Fruit fly (Drosophila melanogaster) whole organism, embryonic: ENCODE results near the gene Ccp84Ac.

Experiments
- Atf-2 ChIP-seq: fragments of 200-800 bp; sonication (Bioruptor generic); optimal IDR thresholded peaks from 2 replicates; lab custom pipeline; 2016; ENCODE audit warnings: missing biosample characterization, missing genetic modification characterization
- CG13123 ChIP-seq: fragments of 200-800 bp; sonication (Bioruptor generic); optimal IDR thresholded peaks from 2 replicates; lab custom pipeline; 2016; ENCODE audit warnings: missing biosample characterization, missing genetic modification characterization
- CG13287 ChIP-seq: fragments of 200-800 bp; sonication (Bioruptor generic); IDR thresholded peaks from 2 replicates; pipeline ENCODE4 v1.3.6; 2022; ENCODE audit warnings: missing biosample characterization, missing genetic modification characterization; ENCODE audit not compliant: partially characterized antibody
- CG14014 ChIP-seq: fragments of 200-800 bp; sonication (Bioruptor generic); IDR thresholded peaks from 2 replicates; pipeline ENCODE4 v1.3.6; 2022; ENCODE audit warnings: missing biosample characterization, missing genetic modification characterization
- CG14441 ChIP-seq: fragments of 200-800 bp; sonication (Bioruptor generic); IDR thresholded peaks from 2 replicates; pipeline ENCODE4 v1.3.6; 2022; ENCODE audit warnings: missing biosample characterization, missing genetic modification characterization
- CG15269 ChIP-seq: fragments of 200-800 bp; sonication (Bioruptor generic); optimal IDR thresholded peaks from 2 replicates; lab custom pipeline; 2018; ENCODE audit warnings: missing biosample characterization, mild to moderate bottlenecking, missing genetic modification characterization, moderate library complexity
- CG15601 ChIP-seq: fragments of 200-800 bp; sonication (Bioruptor generic); optimal IDR thresholded peaks from 3 replicates; lab custom pipeline; 2019; ENCODE audit warnings: missing biosample characterization, mild to moderate bottlenecking, missing genetic modification characterization, moderate library complexity
- CG1647 ChIP-seq: fragments of 200-800 bp; sonication (Bioruptor generic); optimal IDR thresholded peaks from 3 replicates; lab custom pipeline; 2016; ENCODE audit warnings: missing biosample characterization, missing genetic modification characterization
- CG17186 ChIP-seq: fragments of 200-800 bp; sonication (Bioruptor generic); optimal IDR thresholded peaks from 3 replicates; lab custom pipeline; 2017; ENCODE audit warnings: missing biosample characterization, missing genetic modification reagents, missing genetic modification characterization
- CG18619 ChIP-seq: fragments of 200-800 bp; sonication (Bioruptor generic); optimal IDR thresholded peaks from 3 replicates; lab custom pipeline; 2017; ENCODE audit warnings: missing biosample characterization, mild to moderate bottlenecking, missing genetic modification characterization
- CG2199 ChIP-seq: fragments of 200-800 bp; sonication (Bioruptor generic); IDR thresholded peaks from 3 replicates; pipeline ENCODE4 v1.3.6; 2022; ENCODE audit warnings: missing biosample characterization, missing genetic modification characterization
- CG6175 ChIP-seq: fragments of 200-800 bp; sonication (Bioruptor generic); IDR thresholded peaks from 3 replicates; pipeline ENCODE4 v1.3.6; 2022; ENCODE audit warnings: missing biosample characterization, missing genetic modification characterization
- CG6254 ChIP-seq: fragments of 200-800 bp; sonication (Bioruptor generic); optimal IDR thresholded peaks from 3 replicates; lab custom pipeline; 2017; ENCODE audit warnings: mild to moderate bottlenecking, missing biosample characterization, missing genetic modification reagents, missing genetic modification characterization
- CG7928 ChIP-seq: fragments of 200-800 bp; sonication (Bioruptor generic); optimal IDR thresholded peaks from 2 replicates; lab custom pipeline; 2017; ENCODE audit warnings: missing biosample characterization, mild to moderate bottlenecking, missing genetic modification characterization
- CG8290 ChIP-seq, 3 experiments: fragments of 200-800 bp; sonication (Bioruptor generic); optimal IDR thresholded peaks; 2 replicates each; lab custom pipeline; 2016 to 2019; ENCODE audit warnings: missing biosample characterization in 3 of 3, missing genetic modification characterization in 3 of 3, mild to moderate bottlenecking in 2 of 3, moderate library complexity in 1 of 3
- CG8924 ChIP-seq: fragments of 200-800 bp; optimal IDR thresholded peaks from 3 replicates; lab custom pipeline; 2019; ENCODE audit warnings: missing biosample characterization, mild to moderate bottlenecking, missing genetic modification characterization, moderate library complexity
- CG9932 ChIP-seq: fragments of 200-800 bp; sonication (Bioruptor generic); IDR thresholded peaks from 2 replicates; pipeline ENCODE4 v1.3.6; 2022; ENCODE audit warnings: missing biosample characterization, missing genetic modification characterization
- E2f2 ChIP-seq: fragments of 200-800 bp; sonication (Bioruptor generic); IDR thresholded peaks from 2 replicates; pipeline ENCODE4 v1.3.6; 2022; ENCODE audit warnings: missing biosample characterization, missing genetic modification characterization
- Hand ChIP-seq: fragments of 200-800 bp; sonication (Bioruptor generic); optimal IDR thresholded peaks from 2 replicates; lab custom pipeline; 2017; ENCODE audit warnings: mild to moderate bottlenecking, missing biosample characterization, missing genetic modification reagents, missing genetic modification characterization
- Hey ChIP-seq: fragments of 200-800 bp; sonication (Bioruptor generic); optimal IDR thresholded peaks from 3 replicates; lab custom pipeline; 2018; ENCODE audit warnings: missing biosample characterization, mild to moderate bottlenecking, missing genetic modification characterization
- HmgD ChIP-seq: fragments of 200-800 bp; sonication (Bioruptor generic); optimal IDR thresholded peaks from 3 replicates; lab custom pipeline; 2016; ENCODE audit warnings: missing biosample characterization, missing genetic modification characterization
- Hmr ChIP-seq: fragments of 200-800 bp; sonication (Bioruptor generic); optimal IDR thresholded peaks from 3 replicates; lab custom pipeline; 2017; ENCODE audit warnings: mild to moderate bottlenecking, missing biosample characterization, missing genetic modification reagents, missing genetic modification characterization
- Hmx ChIP-seq: fragments of 200-800 bp; sonication (Bioruptor generic); optimal IDR thresholded peaks from 2 replicates; lab custom pipeline; 2016; ENCODE audit warnings: missing biosample characterization, missing genetic modification characterization
- Lim3 ChIP-seq: fragments of 200-800 bp; sonication (Bioruptor generic); IDR thresholded peaks from 2 replicates; pipeline ENCODE4 v1.3.6; 2022; ENCODE audit warnings: missing biosample characterization, missing genetic modification characterization
- MESR4 ChIP-seq: fragments of 200-800 bp; sonication (Bioruptor generic); optimal IDR thresholded peaks from 2 replicates; lab custom pipeline; 2018; ENCODE audit warnings: missing biosample characterization, mild to moderate bottlenecking, missing genetic modification characterization, moderate library complexity
- Myb ChIP-seq: fragments of 200-800 bp; sonication (Bioruptor generic); optimal IDR thresholded peaks from 2 replicates; lab custom pipeline; 2016; ENCODE audit warnings: missing biosample characterization, missing genetic modification characterization
- Opbp ChIP-seq: fragments of 200-800 bp; sonication (Bioruptor generic); IDR thresholded peaks from 3 replicates; pipeline ENCODE4 v1.3.6; 2022; ENCODE audit warnings: missing biosample characterization, missing genetic modification characterization; ENCODE audit not compliant: partially characterized antibody
- Scr ChIP-seq: fragments of 200-800 bp; sonication (Bioruptor generic); IDR thresholded peaks from 2 replicates; pipeline ENCODE4 v1.3.6; 2022; ENCODE audit warnings: missing biosample characterization, missing genetic modification characterization; ENCODE audit not compliant: partially characterized antibody
- Sin3A ChIP-seq: fragments of >200 bp; optimal IDR thresholded peaks from 2 replicates; lab custom pipeline; 2018
- Spps ChIP-seq: fragments of 200-800 bp; sonication (Bioruptor generic); optimal IDR thresholded peaks from 2 replicates; lab custom pipeline; 2018; ENCODE audit warnings: missing biosample characterization, mild to moderate bottlenecking, missing genetic modification characterization
- Xrp1 ChIP-seq: fragments of 200-800 bp; sonication (Bioruptor generic); IDR thresholded peaks from 2 replicates; pipeline ENCODE4 v1.3.6; 2022; ENCODE audit warnings: missing biosample characterization, missing genetic modification characterization
- al ChIP-seq: fragments of 200-800 bp; sonication (Bioruptor generic); IDR thresholded peaks from 2 replicates; pipeline ENCODE4 v1.3.6; 2022; ENCODE audit warnings: missing biosample characterization, missing genetic modification characterization
- bsh ChIP-seq, 2 experiments: fragments of 200-800 bp; sonication (Bioruptor generic); optimal IDR thresholded peaks; 2 replicates each; lab custom pipeline; 2017 to 2018; ENCODE audit warnings: mild to moderate bottlenecking in 2 of 2, missing biosample characterization in 2 of 2, missing genetic modification characterization in 2 of 2, moderate library complexity in 1 of 2
- exex ChIP-seq: fragments of 200-800 bp; sonication (Bioruptor generic); optimal IDR thresholded peaks from 4 replicates; lab custom pipeline; 2018; ENCODE audit warnings: missing biosample characterization, mild to moderate bottlenecking, missing genetic modification characterization, moderate library complexity
- gfzf ChIP-seq: fragments of 200-800 bp; sonication (Bioruptor generic); optimal IDR thresholded peaks from 2 replicates; lab custom pipeline; 2016; ENCODE audit warnings: missing biosample characterization, mild to moderate bottlenecking, missing genetic modification characterization, moderate library complexity
- knrl ChIP-seq: fragments of 200-800 bp; sonication (Bioruptor generic); IDR thresholded peaks from 3 replicates; pipeline ENCODE4 v1.3.6; 2022; ENCODE audit warnings: missing biosample characterization, missing genetic modification characterization; ENCODE audit not compliant: partially characterized antibody
- mam ChIP-seq: fragments of 200-800 bp; sonication (Bioruptor generic); optimal IDR thresholded peaks from 3 replicates; lab custom pipeline; 2016; ENCODE audit warnings: missing biosample characterization, missing genetic modification characterization
- nerfin-1 ChIP-seq: fragments of 200-800 bp; sonication (Bioruptor generic); optimal IDR thresholded peaks from 3 replicates; lab custom pipeline; 2019; ENCODE audit warnings: missing biosample characterization, mild to moderate bottlenecking, missing genetic modification characterization, moderate library complexity
- pan ChIP-seq, 4 experiments: fragments of >200 bp in 3 of 4; fragments of 200-800 bp in 1 of 4; sonication (Bioruptor generic) in 1 of 4; optimal IDR thresholded peaks in 3 of 4; IDR thresholded peaks in 1 of 4; 2 replicates each; pipeline versions ENCODE4 v1.3.6 to Lab custom; 2017 to 2022; ENCODE audit warnings: missing biosample characterization in 2 of 4, missing genetic modification characterization in 2 of 4, mixed read lengths in 1 of 4
- psq ChIP-seq: fragments of 200-800 bp; sonication (Bioruptor generic); optimal IDR thresholded peaks from 2 replicates; lab custom pipeline; 2017; ENCODE audit warnings: missing biosample characterization, missing genetic modification characterization
- pzg ChIP-seq: fragments of 200-800 bp; sonication (Bioruptor generic); optimal IDR thresholded peaks from 3 replicates; lab custom pipeline; 2018; ENCODE audit warnings: missing biosample characterization, mild to moderate bottlenecking, missing genetic modification characterization, moderate library complexity
- row ChIP-seq: fragments of 200-800 bp; sonication (Bioruptor generic); IDR thresholded peaks from 3 replicates; pipeline ENCODE4 v1.3.6; 2022; ENCODE audit warnings: missing biosample characterization, missing genetic modification characterization
- schlank ChIP-seq: fragments of 200-800 bp; sonication (Bioruptor generic); optimal IDR thresholded peaks from 2 replicates; lab custom pipeline; 2018; ENCODE audit warnings: missing biosample characterization, mild to moderate bottlenecking, missing genetic modification characterization
- slou ChIP-seq: fragments of 200-800 bp; sonication (Bioruptor generic); optimal IDR thresholded peaks from 3 replicates; lab custom pipeline; 2016; ENCODE audit warnings: missing biosample characterization, missing genetic modification characterization
- so ChIP-seq: fragments of 200-800 bp; sonication (Bioruptor generic); IDR thresholded peaks from 3 replicates; pipeline ENCODE4 v1.3.6; 2022; ENCODE audit warnings: missing biosample characterization, missing genetic modification characterization
- sob ChIP-seq: fragments of 200-800 bp; sonication (Bioruptor generic); IDR thresholded peaks from 2 replicates; pipeline ENCODE4 v1.3.6; 2022; ENCODE audit warnings: missing biosample characterization, missing genetic modification characterization
- stwl ChIP-seq: fragments of 200-800 bp; sonication (Bioruptor generic); optimal IDR thresholded peaks from 3 replicates; lab custom pipeline; 2018; ENCODE audit warnings: missing biosample characterization, mild to moderate bottlenecking, missing genetic modification characterization, moderate library complexity
- tgo ChIP-seq: fragments of 200-800 bp; sonication (Bioruptor generic); IDR thresholded peaks from 3 replicates; pipeline ENCODE4 v1.3.6; 2022; ENCODE audit warnings: missing biosample characterization, missing genetic modification characterization
- toy ChIP-seq: fragments of 200-800 bp; sonication (Bioruptor generic); IDR thresholded peaks from 2 replicates; pipeline ENCODE4 v1.3.6; 2022; ENCODE audit warnings: missing biosample characterization, missing genetic modification characterization
- zen ChIP-seq: fragments of 200-800 bp; sonication (Bioruptor generic); optimal IDR thresholded peaks from 3 replicates; lab custom pipeline; 2018; ENCODE audit warnings: missing biosample characterization, mild to moderate bottlenecking, missing genetic modification characterization, moderate library complexity

The Ccp84Ac gene

DNA sequence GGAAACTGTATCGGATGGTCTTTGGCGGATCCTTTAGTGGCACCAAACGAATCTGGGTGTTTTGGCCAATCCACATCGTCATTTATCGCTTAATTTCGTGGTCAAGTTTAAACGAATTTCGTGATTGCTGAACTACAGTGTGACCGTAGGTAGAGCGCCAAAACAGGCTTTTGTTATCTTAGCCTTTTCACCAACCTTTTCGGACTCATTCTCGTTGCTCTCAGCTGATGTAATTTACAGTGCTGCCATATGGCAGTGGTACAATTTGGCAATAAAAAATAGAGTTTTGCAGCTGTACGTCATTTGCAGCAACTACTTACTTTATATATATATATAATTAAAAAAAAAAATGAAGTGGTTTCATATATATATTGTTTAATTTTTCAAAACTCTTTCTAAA, 36.1 kb downstream of the Ccp84Ac start, which contains the start of gene agt (continued):
- TF ChIP-seq mam (GFP tag; lab: Kevin White, UChicago) (no peak), slou (GFP tag; lab: Kevin White, UChicago) (no peak), CG6254 (GFP tag; lab: Kevin White, UChicago) (no peak), CG6175 (no peak), stwl (tag; lab: Kevin White, UChicago) (peak; percentile 93), tgo (no peak), Hand (GFP tag; lab: Kevin White, UChicago) (no peak), CG15601 (tag; lab: Kevin White, UChicago) (peak; percentile 10), bsh (GFP tag; optimal IDR thresholded peaks at IDR 0.05; lab: Kevin White, UChicago) (no peak), so (GFP tag; lab: Robert Waterston, UW) (no peak), knrl (GFP tag; lab: Robert Waterston, UW) (peak; percentile 42; the same call in 1 of the 3 replicates), zen (tag; lab: Kevin White, UChicago) (peak; percentile 76), MESR4 (no peak), CG1647 (GFP tag; lab: Kevin White, UChicago) (no peak), CG13287 (GFP tag; lab: Robert Waterston, UW) (peak; percentile 68), sob (GFP tag; lab: Robert Waterston, UW) (no peak), CG8290 (GFP tag; optimal IDR thresholded peaks at IDR 0.05; lab: Kevin White, UChicago) (peak; percentile 85), CG8290 (tag; optimal IDR thresholded peaks at IDR 0.05; lab: Kevin White, UChicago) (peak in 1 of 2 experiments; percentile 67), Opbp (GFP tag; lab: Robert Waterston, UW) (0 out of 3 replicates have a peak, but pooled peaks have one; percentile 25), CG8924 (peak; percentile 3), Sin3A (peak; percentile 4), al (GFP tag; lab: Robert Waterston, UW) (no peak), CG2199 (0 out of 3 replicates have a peak, but pooled peaks have one; percentile 60), CG14441 (no peak), CG18619 (no peak), Lim3 (GFP tag; lab: Robert Waterston, UW) (no peak), Myb (GFP tag; lab: Kevin White, UChicago) (peak; percentile 50), row (GFP tag; lab: Robert Waterston, UW) (peak; percentile 48; the same call in 2 of the 3 replicates), Xrp1 (0 out of 2 replicates have a peak, but pooled peaks have one; percentile 17), Spps (tag; lab: Kevin White, UChicago) (no peak), CG9932 (GFP tag; lab: Robert Waterston, UW) (0 out of 2 replicates have a peak, but pooled peaks have one; percentile 14), pzg (GFP tag; lab: Kevin White, UChicago) (peak; percentile 85), schlank (no peak), CG13123 (no peak), psq (no peak), E2f2 (GFP tag; lab: Robert Waterston, UW) (peak; percentile 85), Hmx (GFP tag; lab: Kevin White, UChicago) (no peak), exex (tag; lab: Kevin White, UChicago) (no peak), Hmr (GFP tag; lab: Kevin White, UChicago) (peak; percentile 57), pan (optimal IDR thresholded peaks at IDR 0.05; lab: Kevin White, UChicago) (no peak), pan (GFP tag; optimal IDR thresholded peaks at IDR 0.05 in 1 of 2, IDR thresholded peaks at IDR 0.05 in 1 of 2) (no peak), toy (no peak), Scr (GFP tag; lab: Robert Waterston, UW) (peak; percentile 21; the same call in 1 of the 2 replicates), nerfin-1 (no peak), CG7928 (GFP tag; lab: Kevin White, UChicago) (no peak), gfzf (peak; percentile 90), Hey (tag; lab: Kevin White, UChicago) (no peak), CG17186 (GFP tag; lab: Kevin White, UChicago) (peak; percentile 2), Atf-2 (GFP tag; lab: Kevin White, UChicago) (no peak), CG15269 (tag; lab: Kevin White, UChicago) (no peak), HmgD (GFP tag; lab: Kevin White, UChicago) (peak; percentile 61), CG14014 (GFP tag; lab: Robert Waterston, UW) (no peak)
